Fruit fly (Drosophila melanogaster) whole organism, embryonic: ENCODE measurements around the gene vito.

ENCODE experiments used
- CG11560 ChIP-seq: fragments of 200-800 bp; sonication (Bioruptor generic); IDR thresholded peaks from 3 replicates; pipeline ENCODE4 v1.3.6; 2022; ENCODE audit warnings: missing biosample characterization, missing genetic modification characterization
- CG12236 ChIP-seq: fragments of 200-800 bp; sonication (Bioruptor generic); optimal IDR thresholded peaks from 2 replicates; lab custom pipeline; 2016; ENCODE audit warnings: missing biosample characterization, missing genetic modification characterization
- CG12391 ChIP-seq: fragments of 200-800 bp; sonication (Bioruptor generic); optimal IDR thresholded peaks from 3 replicates; lab custom pipeline; 2018; ENCODE audit warnings: missing biosample characterization, mild to moderate bottlenecking, missing genetic modification characterization, moderate library complexity
- CG12942 ChIP-seq: fragments of 200-800 bp; sonication (Bioruptor generic); optimal IDR thresholded peaks from 3 replicates; lab custom pipeline; 2016; ENCODE audit warnings: missing biosample characterization, missing genetic modification characterization
- CG13287 ChIP-seq: fragments of 200-800 bp; sonication (Bioruptor generic); IDR thresholded peaks from 2 replicates; pipeline ENCODE4 v1.3.6; 2022; ENCODE audit warnings: missing biosample characterization, missing genetic modification characterization; ENCODE audit not compliant: partially characterized antibody
- CG1529 ChIP-seq: fragments of 200-800 bp; sonication (Bioruptor generic); optimal IDR thresholded peaks from 3 replicates; lab custom pipeline; 2018; ENCODE audit warnings: missing biosample characterization, missing genetic modification characterization
- CG15696 ChIP-seq: fragments of 200-800 bp; sonication (Bioruptor generic); optimal IDR thresholded peaks from 2 replicates; lab custom pipeline; 2019; ENCODE audit warnings: missing biosample characterization, mild to moderate bottlenecking, missing genetic modification characterization, moderate library complexity
- CG1603 ChIP-seq: fragments of 200-800 bp; sonication (Bioruptor generic); optimal IDR thresholded peaks from 2 replicates; lab custom pipeline; 2019; ENCODE audit warnings: missing biosample characterization, mild to moderate bottlenecking, missing genetic modification characterization, moderate library complexity
- CG16813 ChIP-seq: fragments of 200-800 bp; sonication (Bioruptor generic); IDR thresholded peaks from 3 replicates; pipeline ENCODE4 v1.3.6; 2022; ENCODE audit warnings: missing biosample characterization, missing genetic modification characterization; ENCODE audit not compliant: partially characterized antibody
- CG17186 ChIP-seq: fragments of 200-800 bp; sonication (Bioruptor generic); optimal IDR thresholded peaks from 3 replicates; lab custom pipeline; 2017; ENCODE audit warnings: missing biosample characterization, missing genetic modification reagents, missing genetic modification characterization
- CG18476 ChIP-seq: fragments of 200-800 bp; sonication (Bioruptor generic); optimal IDR thresholded peaks from 2 replicates; lab custom pipeline; 2016; ENCODE audit warnings: missing biosample characterization, mild to moderate bottlenecking, missing genetic modification characterization
- CG2116 ChIP-seq: fragments of 200-800 bp; sonication (Bioruptor generic); optimal IDR thresholded peaks from 3 replicates; lab custom pipeline; 2018; ENCODE audit warnings: missing biosample characterization, mild to moderate bottlenecking, missing genetic modification characterization
- CG2129 ChIP-seq: fragments of 200-800 bp; sonication (Bioruptor generic); IDR thresholded peaks from 2 replicates; pipeline ENCODE4 v1.3.6; 2022; ENCODE audit warnings: missing biosample characterization, missing genetic modification characterization; ENCODE audit not compliant: partially characterized antibody
- CG31365 ChIP-seq: fragments of 200-800 bp; sonication (Bioruptor generic); optimal IDR thresholded peaks from 2 replicates; lab custom pipeline; 2018; ENCODE audit warnings: missing biosample characterization, mild to moderate bottlenecking, missing genetic modification characterization
- CG34224 ChIP-seq: fragments of 200-800 bp; sonication (Bioruptor generic); IDR thresholded peaks from 3 replicates; pipeline ENCODE4 v1.3.6; 2022; ENCODE audit warnings: missing biosample characterization, missing genetic modification characterization; ENCODE audit not compliant: partially characterized antibody
- CG34422 ChIP-seq: fragments of 200-800 bp; sonication (Bioruptor generic); IDR thresholded peaks from 3 replicates; pipeline ENCODE4 v1.3.6; 2022; ENCODE audit warnings: missing biosample characterization, missing genetic modification characterization
- CG3995 ChIP-seq: fragments of 200-800 bp; sonication (Bioruptor generic); optimal IDR thresholded peaks from 3 replicates; lab custom pipeline; 2016; ENCODE audit warnings: missing biosample characterization, missing genetic modification characterization
- CG4360 ChIP-seq: fragments of 200-800 bp; sonication (Bioruptor generic); IDR thresholded peaks from 2 replicates; pipeline ENCODE4 v1.3.6; 2022; ENCODE audit warnings: missing biosample characterization, missing genetic modification characterization
- CG9797 ChIP-seq: fragments of 200-800 bp; sonication (Bioruptor generic); optimal IDR thresholded peaks from 3 replicates; lab custom pipeline; 2018; ENCODE audit warnings: missing biosample characterization, mild to moderate bottlenecking, missing genetic modification characterization
- CkIIα-i1 ChIP-seq: fragments of 200-800 bp; sonication (Bioruptor generic); IDR thresholded peaks from 2 replicates; pipeline ENCODE4 v1.3.6; 2022; ENCODE audit warnings: missing biosample characterization, missing genetic modification characterization
- CoRest ChIP-seq: fragments of 200-800 bp; sonication (Bioruptor generic); optimal IDR thresholded peaks from 3 replicates; lab custom pipeline; 2018; ENCODE audit warnings: missing biosample characterization, mild to moderate bottlenecking, missing genetic modification characterization, moderate library complexity
- D19A ChIP-seq: fragments of 200-800 bp; optimal IDR thresholded peaks from 3 replicates; lab custom pipeline; 2019; ENCODE audit warnings: missing biosample characterization, mild to moderate bottlenecking, missing genetic modification characterization, moderate library complexity
- E2f2 ChIP-seq: fragments of 200-800 bp; sonication (Bioruptor generic); IDR thresholded peaks from 2 replicates; pipeline ENCODE4 v1.3.6; 2022; ENCODE audit warnings: missing biosample characterization, missing genetic modification characterization
- Gug ChIP-seq: fragments of 200-800 bp; sonication (Bioruptor generic); IDR thresholded peaks from 4 replicates; pipeline ENCODE4 v1.3.6; 2022; ENCODE audit warnings: missing biosample characterization, missing genetic modification characterization
- Max ChIP-seq: fragments of 200-800 bp; sonication (Bioruptor generic); optimal IDR thresholded peaks from 2 replicates; lab custom pipeline; 2016; ENCODE audit warnings: missing biosample characterization, mild to moderate bottlenecking, missing genetic modification characterization
- NC2α ChIP-seq: fragments of 200-800 bp; sonication (Bioruptor generic); optimal IDR thresholded peaks from 2 replicates; lab custom pipeline; 2016; ENCODE audit warnings: missing biosample characterization, missing genetic modification characterization
- NfI ChIP-seq: fragments of 200-800 bp; sonication (Bioruptor generic); optimal IDR thresholded peaks from 3 replicates; lab custom pipeline; 2018; ENCODE audit warnings: missing biosample characterization, mild to moderate bottlenecking, missing genetic modification characterization, moderate library complexity
- Pdp1 ChIP-seq, 2 experiments: fragments of 200-800 bp; sonication (Bioruptor generic); optimal IDR thresholded peaks; 3 replicates each; lab custom pipeline; 2016; ENCODE audit warnings: missing biosample characterization in 2 of 2, missing genetic modification characterization in 2 of 2, mild to moderate bottlenecking in 1 of 2, moderate library complexity in 1 of 2
- Six4 ChIP-seq: fragments of 200-800 bp; sonication (Bioruptor generic); optimal IDR thresholded peaks from 2 replicates; lab custom pipeline; 2016; ENCODE audit warnings: missing biosample characterization, missing genetic modification characterization
- YL-1 ChIP-seq: fragments of 200-800 bp; sonication (Bioruptor generic); optimal IDR thresholded peaks from 3 replicates; lab custom pipeline; 2017; ENCODE audit warnings: missing biosample characterization, mild to moderate bottlenecking, missing genetic modification characterization
- amos ChIP-seq: fragments of 200-800 bp; sonication (Bioruptor generic); IDR thresholded peaks from 2 replicates; pipeline ENCODE4 v1.3.6; 2022; ENCODE audit warnings: missing biosample characterization, missing genetic modification characterization; ENCODE audit not compliant: partially characterized antibody
- bab2 ChIP-seq: fragments of 200-800 bp; sonication (Bioruptor generic); optimal IDR thresholded peaks from 2 replicates; lab custom pipeline; 2016; ENCODE audit warnings: missing biosample characterization, missing genetic modification characterization
- dm ChIP-seq: fragments of 200-800 bp; sonication (Bioruptor generic); optimal IDR thresholded peaks from 3 replicates; lab custom pipeline; 2016; ENCODE audit warnings: missing biosample characterization, missing genetic modification characterization
- gcm ChIP-seq: fragments of 200-800 bp; sonication (Bioruptor generic); optimal IDR thresholded peaks from 2 replicates; lab custom pipeline; 2019; ENCODE audit warnings: missing biosample characterization, mild to moderate bottlenecking, missing genetic modification characterization, moderate library complexity
- ham ChIP-seq: fragments of 200-800 bp; sonication (Bioruptor generic); IDR thresholded peaks from 2 replicates; pipeline ENCODE4 v1.3.6; 2022; ENCODE audit warnings: missing biosample characterization, missing genetic modification characterization
- her ChIP-seq: fragments of 200-800 bp; sonication (Bioruptor generic); optimal IDR thresholded peaks from 2 replicates; lab custom pipeline; 2016; ENCODE audit warnings: missing biosample characterization, missing genetic modification characterization
- knrl ChIP-seq: fragments of 200-800 bp; sonication (Bioruptor generic); IDR thresholded peaks from 3 replicates; pipeline ENCODE4 v1.3.6; 2022; ENCODE audit warnings: missing biosample characterization, missing genetic modification characterization; ENCODE audit not compliant: partially characterized antibody
- lbe ChIP-seq: fragments of 200-800 bp; sonication (Bioruptor generic); optimal IDR thresholded peaks from 2 replicates; lab custom pipeline; 2016; ENCODE audit warnings: missing biosample characterization, mild to moderate bottlenecking, missing genetic modification characterization
- nerfin-1 ChIP-seq: fragments of 200-800 bp; sonication (Bioruptor generic); optimal IDR thresholded peaks from 3 replicates; lab custom pipeline; 2019; ENCODE audit warnings: missing biosample characterization, mild to moderate bottlenecking, missing genetic modification characterization, moderate library complexity
- nerfin-2 ChIP-seq: fragments of 200-800 bp; sonication (Bioruptor generic); IDR thresholded peaks from 2 replicates; pipeline ENCODE4 v1.3.6; 2022; ENCODE audit warnings: missing biosample characterization, missing genetic modification characterization; ENCODE audit not compliant: partially characterized antibody
- p53 ChIP-seq: fragments of 200-800 bp; sonication (Bioruptor generic); optimal IDR thresholded peaks from 2 replicates; lab custom pipeline; 2016; ENCODE audit warnings: missing biosample characterization, missing genetic modification characterization
- peb ChIP-seq: fragments of 200-800 bp; sonication (Bioruptor generic); IDR thresholded peaks from 2 replicates; pipeline ENCODE4 v1.3.6; 2022; ENCODE audit warnings: missing biosample characterization, missing genetic modification characterization
- row ChIP-seq: fragments of 200-800 bp; sonication (Bioruptor generic); IDR thresholded peaks from 3 replicates; pipeline ENCODE4 v1.3.6; 2022; ENCODE audit warnings: missing biosample characterization, missing genetic modification characterization
- sob ChIP-seq: fragments of 200-800 bp; sonication (Bioruptor generic); IDR thresholded peaks from 2 replicates; pipeline ENCODE4 v1.3.6; 2022; ENCODE audit warnings: missing biosample characterization, missing genetic modification characterization
- stwl ChIP-seq: fragments of 200-800 bp; sonication (Bioruptor generic); optimal IDR thresholded peaks from 3 replicates; lab custom pipeline; 2018; ENCODE audit warnings: missing biosample characterization, mild to moderate bottlenecking, missing genetic modification characterization, moderate library complexity
- tna ChIP-seq: fragments of 200-800 bp; sonication (Bioruptor generic); IDR thresholded peaks from 2 replicates; pipeline ENCODE4 v1.3.6; 2022; ENCODE audit warnings: missing biosample characterization, missing genetic modification characterization; ENCODE audit not compliant: partially characterized antibody
- trh ChIP-seq: fragments of 200-800 bp; sonication (Bioruptor generic); optimal IDR thresholded peaks from 2 replicates; lab custom pipeline; 2016; ENCODE audit warnings: missing biosample characterization, missing genetic modification characterization
- unc-4 ChIP-seq: fragments of 200-800 bp; sonication (Bioruptor generic); IDR thresholded peaks from 2 replicates; pipeline ENCODE4 v1.3.6; 2022; ENCODE audit warnings: missing biosample characterization, missing genetic modification characterization; ENCODE audit not compliant: partially characterized antibody
- zen ChIP-seq: fragments of 200-800 bp; sonication (Bioruptor generic); optimal IDR thresholded peaks from 3 replicates; lab custom pipeline; 2018; ENCODE audit warnings: missing biosample characterization, mild to moderate bottlenecking, missing genetic modification characterization, moderate library complexity
- zfh2 ChIP-seq: fragments of 200-800 bp; sonication (Bioruptor generic); optimal IDR thresholded peaks from 2 replicates; lab custom pipeline; 2016; ENCODE audit warnings: missing biosample characterization, missing genetic modification characterization

Gene vito

DNA sequence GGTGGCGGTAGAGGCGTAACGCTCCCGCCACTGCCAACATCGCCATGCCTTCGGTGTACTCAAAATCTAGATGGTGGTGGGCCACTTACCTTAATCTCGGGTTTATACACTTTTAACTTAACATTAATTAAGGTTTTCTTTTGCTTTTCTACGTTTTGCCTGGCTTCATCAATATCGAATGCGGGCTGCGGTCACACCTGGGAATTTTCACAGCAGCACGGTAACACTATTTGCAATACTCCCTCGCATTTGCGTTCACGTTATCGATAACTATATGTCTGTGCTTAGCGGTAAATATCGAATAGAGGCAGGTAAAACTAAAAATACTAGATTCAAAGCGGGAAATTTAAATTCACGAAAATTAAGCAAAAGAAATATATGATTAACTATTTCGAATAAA, 16.8 kb upstream of the vito start, which contains the start of gene Bre1 (continued):
- peak; percentile 83 for TF ChIP-seq CG34224
- TF ChIP-seq knrl (GFP tag; lab: Robert Waterston, UW): peak; percentile 75
- peak; percentile 97 for TF ChIP-seq E2f2
- no peak for TF ChIP-seq CkIIα-i1 (GFP tag; lab: Robert Waterston, UW)
- TF ChIP-seq nerfin-2 (GFP tag; lab: Robert Waterston, UW): peak; percentile 52
- peak; percentile 33; the same call in 1 of the 3 replicates for TF ChIP-seq CG34422 (GFP tag; lab: Robert Waterston, UW)
- peak; percentile 8 for TF ChIP-seq p53 (GFP tag; lab: Kevin White, UChicago)
- TF ChIP-seq NC2α (GFP tag; lab: Kevin White, UChicago): no peak
- peak; percentile 85 for TF ChIP-seq amos
- peak; percentile 4 for TF ChIP-seq CG12391 (tag; lab: Kevin White, UChicago)
- TF ChIP-seq bab2 (GFP tag; lab: Kevin White, UChicago): no peak
- TF ChIP-seq peb (GFP tag; lab: Robert Waterston, UW): no peak
- no peak for TF ChIP-seq CG12942 (GFP tag; lab: Kevin White, UChicago)
- no peak for TF ChIP-seq zfh2 (GFP tag; lab: Kevin White, UChicago)
- peak; percentile 99 for TF ChIP-seq CG9797
- TF ChIP-seq her (GFP tag; lab: Kevin White, UChicago): peak; percentile 99
- peak; percentile 26; the same call in 2 of the 3 replicates for TF ChIP-seq row (GFP tag; lab: Robert Waterston, UW)
- TF ChIP-seq stwl: peak; percentile 78
- peak; percentile 24 for TF ChIP-seq CoRest (tag; lab: Kevin White, UChicago)
- TF ChIP-seq Gug (GFP tag; lab: Robert Waterston, UW): no peak
- peak; percentile 32 for TF ChIP-seq zen (tag; lab: Kevin White, UChicago)
- no peak for TF ChIP-seq ham (GFP tag; lab: Robert Waterston, UW)
- TF ChIP-seq CG3995 (GFP tag; lab: Kevin White, UChicago): peak; percentile 55
- peak; percentile 97 for TF ChIP-seq CG11560 (tag; lab: Robert Waterston, UW)
- TF ChIP-seq NfI (GFP tag; lab: Kevin White, UChicago): no peak
- TF ChIP-seq CG1603: peak; percentile 75
- no peak for TF ChIP-seq CG31365
- TF ChIP-seq D19A: no peak
- TF ChIP-seq Max (GFP tag; lab: Kevin White, UChicago): no peak
- TF ChIP-seq unc-4 (GFP tag; lab: Robert Waterston, UW): peak; percentile 80; the same call in 1 of the 2 replicates
- TF ChIP-seq trh: no peak
- TF ChIP-seq tna: peak; percentile 53
- peak in 1 of 2 experiments; percentile 43 for TF ChIP-seq Pdp1 (GFP tag; optimal IDR thresholded peaks at IDR 0.05; lab: Kevin White, UChicago)
- peak; percentile 44; the same call in 1 of the 2 replicates for TF ChIP-seq CG2129 (GFP tag; lab: Robert Waterston, UW)
- TF ChIP-seq CG1529 (GFP tag; lab: Kevin White, UChicago): no peak
- no peak for TF ChIP-seq CG18476 (GFP tag; lab: Kevin White, UChicago)
- TF ChIP-seq CG4360 (GFP tag; lab: Robert Waterston, UW): no peak
- peak; percentile 48 for TF ChIP-seq CG17186 (GFP tag; lab: Kevin White, UChicago)
- peak; percentile 87 for TF ChIP-seq CG2116 (GFP tag; lab: Kevin White, UChicago)
- no peak for TF ChIP-seq CG12236 (GFP tag; lab: Kevin White, UChicago)
- TF ChIP-seq CG15696 (tag; lab: Kevin White, UChicago): no peak
- peak; percentile 87 for TF ChIP-seq CG13287 (GFP tag; lab: Robert Waterston, UW)
- TF ChIP-seq YL-1: peak; percentile 74
- TF ChIP-seq CG16813 (GFP tag; lab: Robert Waterston, UW): peak; percentile 77
- TF ChIP-seq dm (GFP tag; lab: Kevin White, UChicago): peak; percentile 33
- no peak for TF ChIP-seq sob
- no peak for TF ChIP-seq Six4 (GFP tag; lab: Kevin White, UChicago)
- TF ChIP-seq nerfin-1 (tag; lab: Kevin White, UChicago): peak; percentile 1
- peak; percentile 45 for TF ChIP-seq gcm (GFP tag; lab: Kevin White, UChicago)
- no peak for TF ChIP-seq lbe
